Worm (Caenorhabditis elegans): ENCODE results near the gene F29G6.1.
A peak's percentile ranks its signal among the peaks of the same experiment; 100 is the strongest.

DNA sequence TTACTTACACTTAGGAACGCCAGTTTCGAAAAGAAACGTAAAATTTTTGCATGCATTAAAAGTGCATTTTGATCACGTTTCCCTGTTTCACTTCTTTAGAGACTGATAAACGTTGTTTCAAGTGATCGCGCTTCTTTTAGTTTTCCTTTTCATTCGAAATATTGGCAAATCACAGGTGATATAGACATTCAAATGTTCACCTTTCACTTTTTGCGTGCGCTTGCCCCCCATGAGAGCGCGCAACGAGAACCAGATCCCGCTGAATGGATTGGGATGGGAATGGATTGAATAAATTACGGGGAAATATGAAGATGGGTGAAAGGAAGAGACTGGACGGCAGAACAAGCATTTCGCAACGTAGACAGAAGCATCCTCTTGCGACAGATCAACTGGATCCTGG, 40.5 kb upstream of the F29G6.1 start:
- TF ChIP-seq hlh-30 (tag; optimal IDR thresholded peaks at IDR 0.05; ENCODE audit: insufficient read depth) (peak; percentile 39), ceh-82 (tag; optimal IDR thresholded peaks at IDR 0.05) (no peak), nhr-28 (tag; optimal IDR thresholded peaks at IDR 0.05) (no peak), snpc-4 (tag; optimal IDR thresholded peaks at IDR 0.05) (no peak), fos-1 (tag; optimal IDR thresholded peaks at IDR 0.05) (no peak), ceh-44 (GFP tag; IDR thresholded peaks at IDR 0.05) (no peak), daf-16 (GFP tag; optimal IDR thresholded peaks at IDR 0.05) (no peak), daf-16 (tag; optimal IDR thresholded peaks at IDR 0.05) (no peak)

Data from whole organism, L4 larva.